Worm (Caenorhabditis elegans): ENCODE measurements around the gene C03G5.14.
A peak's percentile ranks its signal among the peaks of the same experiment; 100 is the strongest.

DNA sequence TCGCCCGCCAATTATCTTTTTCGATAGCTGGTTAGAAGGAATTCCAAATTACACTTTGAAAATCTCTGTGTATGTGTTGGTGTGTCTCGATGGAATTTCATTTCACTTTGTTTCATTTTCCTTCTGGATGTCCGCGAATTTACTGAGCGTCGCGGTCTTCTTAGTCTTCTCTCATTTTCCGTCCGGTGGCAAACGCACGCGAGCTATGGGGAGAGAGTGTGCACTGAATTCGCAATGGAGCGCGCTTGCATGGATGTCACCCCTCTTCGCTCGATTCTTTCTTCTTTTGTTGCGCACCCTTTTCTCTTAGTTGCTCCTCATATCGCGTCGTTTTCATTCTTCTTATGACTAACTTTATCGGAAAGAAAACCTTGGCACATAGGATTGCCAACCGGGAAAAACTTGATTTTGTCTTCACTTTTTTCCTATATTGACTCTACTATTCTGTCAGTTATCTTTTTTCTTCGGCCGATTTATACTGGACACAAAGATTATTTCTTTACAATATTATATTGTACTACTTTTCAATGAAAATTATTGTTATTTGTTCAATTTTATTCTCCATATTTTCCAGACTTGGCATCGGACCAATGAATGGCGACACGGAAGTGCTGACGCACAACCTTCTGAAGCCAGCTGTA is 30.1 kb downstream of the C03G5.14 start, which contains the start of gene dhhc-14:
- TF ChIP-seq fkh-10 (GFP tag; optimal IDR thresholded peaks at IDR 0.05): no peak
- peak; percentile 77 for TF ChIP-seq ceh-31 (tag; optimal IDR thresholded peaks at IDR 0.05)
- no peak for TF ChIP-seq odd-2 (tag; optimal IDR thresholded peaks at IDR 0.05)

Measured in whole organism, late embryonic.